Fruit fly (Drosophila melanogaster) whole organism, embryonic: ENCODE data around the gene CG5644.

Experiments used
- Bteb2 ChIP-seq: fragments of 200-800 bp; sonication (Bioruptor generic); optimal IDR thresholded peaks from 2 replicates; lab custom pipeline; 2016; ENCODE audit warnings: missing biosample characterization, missing genetic modification characterization
- CG11085 ChIP-seq: fragments of 200-800 bp; sonication (Bioruptor generic); IDR thresholded peaks from 2 replicates; pipeline ENCODE4 v1.3.6; 2022; ENCODE audit warnings: missing biosample characterization, missing genetic modification characterization
- CG11560 ChIP-seq: fragments of 200-800 bp; sonication (Bioruptor generic); IDR thresholded peaks from 3 replicates; pipeline ENCODE4 v1.3.6; 2022; ENCODE audit warnings: missing biosample characterization, missing genetic modification characterization
- CG12071 ChIP-seq: fragments of 200-800 bp; sonication (Bioruptor generic); optimal IDR thresholded peaks from 3 replicates; lab custom pipeline; 2018; ENCODE audit warnings: missing biosample characterization, mild to moderate bottlenecking, missing genetic modification characterization
- CG14014 ChIP-seq: fragments of 200-800 bp; sonication (Bioruptor generic); IDR thresholded peaks from 2 replicates; pipeline ENCODE4 v1.3.6; 2022; ENCODE audit warnings: missing biosample characterization, missing genetic modification characterization
- CG14050 ChIP-seq: fragments of 200-800 bp; sonication (Bioruptor generic); IDR thresholded peaks from 3 replicates; pipeline ENCODE4 v1.3.6; 2022; ENCODE audit warnings: missing biosample characterization, missing genetic modification characterization
- CG14965 ChIP-seq: fragments of 200-800 bp; sonication (Bioruptor generic); optimal IDR thresholded peaks from 2 replicates; lab custom pipeline; 2016; ENCODE audit warnings: missing biosample characterization, missing genetic modification characterization, borderline replicate concordance
- CG1603 ChIP-seq: fragments of 200-800 bp; sonication (Bioruptor generic); optimal IDR thresholded peaks from 2 replicates; lab custom pipeline; 2019; ENCODE audit warnings: missing biosample characterization, mild to moderate bottlenecking, missing genetic modification characterization, moderate library complexity
- CG17186 ChIP-seq: fragments of 200-800 bp; sonication (Bioruptor generic); optimal IDR thresholded peaks from 3 replicates; lab custom pipeline; 2017; ENCODE audit warnings: missing biosample characterization, missing genetic modification reagents, missing genetic modification characterization
- CG2202 ChIP-seq: fragments of 200-800 bp; sonication (Bioruptor generic); optimal IDR thresholded peaks from 2 replicates; lab custom pipeline; 2018; ENCODE audit warnings: missing biosample characterization, mild to moderate bottlenecking, missing genetic modification characterization
- CG2712 ChIP-seq: fragments of 200-800 bp; optimal IDR thresholded peaks from 3 replicates; lab custom pipeline; 2019; ENCODE audit warnings: missing biosample characterization, mild to moderate bottlenecking, missing genetic modification characterization, moderate library complexity
- CG30431 ChIP-seq: fragments of 200-800 bp; sonication (Bioruptor generic); optimal IDR thresholded peaks from 2 replicates; lab custom pipeline; 2017; ENCODE audit warnings: missing biosample characterization, missing genetic modification characterization
- CG3163 ChIP-seq: fragments of 200-800 bp; sonication (Bioruptor generic); optimal IDR thresholded peaks from 3 replicates; lab custom pipeline; 2016; ENCODE audit warnings: missing biosample characterization, missing genetic modification characterization
- CG3281 ChIP-seq: fragments of 200-800 bp; sonication (Bioruptor generic); optimal IDR thresholded peaks from 3 replicates; lab custom pipeline; 2017; ENCODE audit warnings: missing biosample characterization, mild to moderate bottlenecking, missing genetic modification characterization
- CG3847 ChIP-seq: fragments of 200-800 bp; sonication (Bioruptor generic); IDR thresholded peaks from 2 replicates; pipeline ENCODE4 v1.3.6; 2022; ENCODE audit warnings: missing biosample characterization, missing genetic modification characterization
- CG4617 ChIP-seq: fragments of 200-800 bp; sonication (Bioruptor generic); optimal IDR thresholded peaks from 3 replicates; lab custom pipeline; 2016; ENCODE audit warnings: missing biosample characterization, missing genetic modification characterization, borderline replicate concordance
- CG5180 ChIP-seq: fragments of 200-800 bp; sonication (Bioruptor generic); optimal IDR thresholded peaks from 3 replicates; lab custom pipeline; 2017; ENCODE audit warnings: missing biosample characterization, missing genetic modification characterization, mild to moderate bottlenecking, moderate library complexity, missing genetic modification reagents
- CG7928 ChIP-seq: fragments of 200-800 bp; sonication (Bioruptor generic); optimal IDR thresholded peaks from 2 replicates; lab custom pipeline; 2017; ENCODE audit warnings: missing biosample characterization, mild to moderate bottlenecking, missing genetic modification characterization
- CHES-1-like ChIP-seq: fragments of 200-800 bp; sonication (Bioruptor generic); optimal IDR thresholded peaks from 2 replicates; lab custom pipeline; 2016; ENCODE audit warnings: missing biosample characterization, missing genetic modification characterization
- Dek ChIP-seq: fragments of 200-800 bp; sonication (Bioruptor generic); optimal IDR thresholded peaks from 3 replicates; lab custom pipeline; 2019; ENCODE audit warnings: missing biosample characterization, mild to moderate bottlenecking, missing genetic modification characterization, moderate library complexity
- ERR ChIP-seq: fragments of 200-800 bp; sonication (Bioruptor generic); optimal IDR thresholded peaks from 2 replicates; lab custom pipeline; 2016; ENCODE audit warnings: missing biosample characterization, missing genetic modification characterization
- Eip74EF ChIP-seq, 2 experiments: fragments of 200-800 bp in 1 of 2; fragments of >200 bp in 1 of 2; sonication (Bioruptor generic) in 1 of 2; optimal IDR thresholded peaks; 2 replicates each; lab custom pipeline; 2017 to 2019; ENCODE audit warnings: missing biosample characterization in 2 of 2, missing genetic modification characterization in 2 of 2, mild to moderate bottlenecking in 1 of 2, moderate library complexity in 1 of 2
- Elba2 ChIP-seq: fragments of 200-800 bp; sonication (Bioruptor generic); optimal IDR thresholded peaks from 3 replicates; lab custom pipeline; 2016; ENCODE audit warnings: missing biosample characterization, missing genetic modification characterization
- Hand ChIP-seq: fragments of 200-800 bp; sonication (Bioruptor generic); optimal IDR thresholded peaks from 2 replicates; lab custom pipeline; 2017; ENCODE audit warnings: mild to moderate bottlenecking, missing biosample characterization, missing genetic modification reagents, missing genetic modification characterization
- Lpt ChIP-seq: fragments of >200 bp; optimal IDR thresholded peaks from 2 replicates; lab custom pipeline; 2018; ENCODE audit warnings: missing biosample characterization, missing genetic modification characterization
- NC2β ChIP-seq: fragments of 200-800 bp; sonication (Bioruptor generic); optimal IDR thresholded peaks from 2 replicates; lab custom pipeline; 2016; ENCODE audit warnings: missing biosample characterization, missing genetic modification characterization
- Nf-YB ChIP-seq: fragments of 200-800 bp; sonication (Bioruptor generic); optimal IDR thresholded peaks from 3 replicates; lab custom pipeline; 2019; ENCODE audit warnings: missing biosample characterization, mild to moderate bottlenecking, missing genetic modification characterization, moderate library complexity
- Nf-YC ChIP-seq: fragments of 200-800 bp; optimal IDR thresholded peaks from 3 replicates; lab custom pipeline; 2019; ENCODE audit warnings: missing biosample characterization, mild to moderate bottlenecking, missing genetic modification characterization, moderate library complexity
- Pdp1 ChIP-seq, 2 experiments: fragments of 200-800 bp; sonication (Bioruptor generic); optimal IDR thresholded peaks; 3 replicates each; lab custom pipeline; 2016; ENCODE audit warnings: missing biosample characterization in 2 of 2, missing genetic modification characterization in 2 of 2, mild to moderate bottlenecking in 1 of 2, moderate library complexity in 1 of 2
- Sox100B ChIP-seq: fragments of 200-800 bp; sonication (Bioruptor generic); optimal IDR thresholded peaks from 3 replicates; lab custom pipeline; 2018; ENCODE audit warnings: missing biosample characterization, mild to moderate bottlenecking, missing genetic modification characterization
- Trl ChIP-seq, 3 experiments: fragments of >200 bp in 2 of 3; fragments of 200-800 bp in 1 of 3; sonication (Bioruptor generic) in 1 of 3; optimal IDR thresholded peaks; 2 replicates in 1 of 3; 3 replicates in 2 of 3; lab custom pipeline; 2016 to 2017; ENCODE audit warnings: missing biosample characterization in 1 of 3, missing genetic modification characterization in 1 of 3
- az2 ChIP-seq: fragments of 200-800 bp; sonication (Bioruptor generic); optimal IDR thresholded peaks from 3 replicates; lab custom pipeline; 2016; ENCODE audit warnings: missing biosample characterization, missing genetic modification characterization
- bab2 ChIP-seq: fragments of 200-800 bp; sonication (Bioruptor generic); optimal IDR thresholded peaks from 2 replicates; lab custom pipeline; 2016; ENCODE audit warnings: missing biosample characterization, missing genetic modification characterization
- cad ChIP-seq: fragments of >200 bp; optimal IDR thresholded peaks from 2 replicates; lab custom pipeline; 2017; ENCODE audit warnings: missing biosample characterization, missing genetic modification characterization
- chinmo ChIP-seq: fragments of 200-800 bp; sonication (Bioruptor generic); IDR thresholded peaks from 4 replicates; pipeline ENCODE4 v1.3.6; 2022; ENCODE audit warnings: missing biosample characterization, missing genetic modification characterization; ENCODE audit not compliant: partially characterized antibody
- chn ChIP-seq: fragments of 200-800 bp; sonication (Bioruptor generic); optimal IDR thresholded peaks from 2 replicates; lab custom pipeline; 2016; ENCODE audit warnings: missing biosample characterization, missing genetic modification characterization
- corto ChIP-seq: fragments of 200-800 bp; sonication (Bioruptor generic); optimal IDR thresholded peaks from 2 replicates; lab custom pipeline; 2016; ENCODE audit warnings: missing biosample characterization, mild to moderate bottlenecking, missing genetic modification characterization, moderate library complexity
- en ChIP-seq: fragments of 200-800 bp; sonication (Bioruptor generic); optimal IDR thresholded peaks from 2 replicates; lab custom pipeline; 2016; ENCODE audit warnings: missing biosample characterization, missing genetic modification characterization
- ham ChIP-seq: fragments of 200-800 bp; sonication (Bioruptor generic); IDR thresholded peaks from 2 replicates; pipeline ENCODE4 v1.3.6; 2022; ENCODE audit warnings: missing biosample characterization, missing genetic modification characterization
- jigr1 ChIP-seq: fragments of 200-800 bp; sonication (Bioruptor generic); IDR thresholded peaks from 3 replicates; pipeline ENCODE4 v1.3.6; 2022; ENCODE audit warnings: missing biosample characterization, missing genetic modification characterization
- kah ChIP-seq: fragments of 200-800 bp; sonication (Bioruptor generic); optimal IDR thresholded peaks from 2 replicates; lab custom pipeline; 2018; ENCODE audit warnings: missing biosample characterization, mild to moderate bottlenecking, missing genetic modification characterization
- lmd ChIP-seq: fragments of 200-800 bp; sonication (Bioruptor generic); IDR thresholded peaks from 2 replicates; pipeline ENCODE4 v1.3.6; 2022; ENCODE audit warnings: missing biosample characterization, missing genetic modification characterization
- pan ChIP-seq, 4 experiments: fragments of >200 bp in 3 of 4; fragments of 200-800 bp in 1 of 4; sonication (Bioruptor generic) in 1 of 4; optimal IDR thresholded peaks in 3 of 4; IDR thresholded peaks in 1 of 4; 2 replicates each; pipeline versions ENCODE4 v1.3.6 to Lab custom; 2017 to 2022; ENCODE audit warnings: missing biosample characterization in 2 of 4, missing genetic modification characterization in 2 of 4, mixed read lengths in 1 of 4
- phol ChIP-seq: fragments of 200-800 bp; sonication (Bioruptor generic); optimal IDR thresholded peaks from 3 replicates; lab custom pipeline; 2018; ENCODE audit warnings: missing biosample characterization, mild to moderate bottlenecking, missing genetic modification characterization, moderate library complexity
- pnt ChIP-seq: fragments of 200-800 bp; sonication (Bioruptor generic); optimal IDR thresholded peaks from 3 replicates; lab custom pipeline; 2016; ENCODE audit warnings: missing biosample characterization, missing genetic modification characterization
- sd ChIP-seq: fragments of 200-800 bp; sonication (Bioruptor generic); optimal IDR thresholded peaks from 3 replicates; lab custom pipeline; 2018; ENCODE audit warnings: missing biosample characterization, mild to moderate bottlenecking, missing genetic modification characterization, moderate library complexity
- sisA ChIP-seq: fragments of 200-800 bp; sonication (Bioruptor generic); IDR thresholded peaks from 2 replicates; pipeline ENCODE4 v1.3.6; 2022; ENCODE audit warnings: missing biosample characterization, missing genetic modification characterization
- trh ChIP-seq: fragments of 200-800 bp; sonication (Bioruptor generic); optimal IDR thresholded peaks from 2 replicates; lab custom pipeline; 2016; ENCODE audit warnings: missing biosample characterization, missing genetic modification characterization
- unpg ChIP-seq: fragments of 200-800 bp; sonication (Bioruptor generic); optimal IDR thresholded peaks from 3 replicates; lab custom pipeline; 2018; ENCODE audit warnings: missing biosample characterization, mild to moderate bottlenecking, missing genetic modification characterization, moderate library complexity

CG5644 gene

DNA sequence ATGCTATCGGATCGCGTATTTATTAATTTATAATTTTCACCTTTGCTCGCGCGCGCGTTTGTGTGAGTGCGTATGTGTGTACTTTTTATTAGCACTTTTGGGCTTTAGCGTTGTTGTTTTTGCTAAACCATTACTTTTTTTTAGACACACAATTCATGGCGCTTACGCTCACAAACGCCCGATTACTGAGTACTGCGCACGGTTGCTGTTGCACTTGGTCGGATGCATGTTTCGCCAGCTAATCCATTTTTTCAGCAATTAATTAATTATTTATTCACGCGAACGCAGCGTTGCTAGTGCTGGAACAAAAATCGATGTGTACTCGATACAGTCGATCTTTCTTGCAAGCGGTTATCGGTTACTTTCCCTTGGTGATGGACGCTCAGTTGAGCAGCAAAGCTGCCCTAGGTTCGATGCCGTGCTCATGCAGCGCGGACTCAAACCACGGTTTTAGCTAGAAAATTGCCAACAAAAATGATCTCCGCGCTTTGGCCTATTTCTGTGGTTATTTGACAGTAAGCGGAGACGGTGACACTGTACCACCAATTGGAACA is 18.1 kb upstream of the CG5644 start, which contains the start of the genes smg and CG5087 (continued):
- TF ChIP-seq az2 (GFP tag; lab: Kevin White, UChicago) = peak; percentile 14
- TF ChIP-seq sisA (GFP tag; lab: Robert Waterston, UW) = 0 out of 2 replicates have a peak, but pooled peaks have one; percentile 23
- TF ChIP-seq CG30431 (GFP tag; lab: Kevin White, UChicago) = no peak
- no peak for TF ChIP-seq Sox100B (GFP tag; lab: Kevin White, UChicago)
- peak; percentile 66 for TF ChIP-seq NC2β (GFP tag; lab: Kevin White, UChicago)
- no peak for TF ChIP-seq pnt (GFP tag; lab: Kevin White, UChicago)
- TF ChIP-seq kah = no peak
- peak in 1 of 2 experiments; percentile 67 for TF ChIP-seq Pdp1 (GFP tag; optimal IDR thresholded peaks at IDR 0.05; lab: Kevin White, UChicago)
- TF ChIP-seq phol = peak; percentile 72
- peak; percentile 87 for TF ChIP-seq sd
- TF ChIP-seq Trl (optimal IDR thresholded peaks at IDR 0.05; lab: Kevin White, UChicago) = no peak
- peak; percentile 32 for TF ChIP-seq Trl (GFP tag; optimal IDR thresholded peaks at IDR 0.05; lab: Kevin White, UChicago)
- TF ChIP-seq CG14965 (GFP tag; lab: Kevin White, UChicago) = no peak
- no peak for TF ChIP-seq unpg (GFP tag; lab: Kevin White, UChicago)
- TF ChIP-seq CG4617 (GFP tag; lab: Kevin White, UChicago) = peak; percentile 98
- peak; percentile 55 for TF ChIP-seq CG3163
- peak; percentile 16 for TF ChIP-seq Bteb2 (GFP tag; lab: Kevin White, UChicago)
- TF ChIP-seq Dek (tag; lab: Kevin White, UChicago) = peak; percentile 59
- TF ChIP-seq CG11560 (tag; lab: Robert Waterston, UW) = peak; percentile 100
- peak; percentile 39 for TF ChIP-seq corto (GFP tag; lab: Kevin White, UChicago)
- TF ChIP-seq trh = no peak
- TF ChIP-seq Hand = no peak
- no peak for TF ChIP-seq Lpt
- TF ChIP-seq Nf-YC (tag; lab: Kevin White, UChicago) = peak; percentile 58
- no peak for TF ChIP-seq cad (GFP tag; lab: Kevin White, UChicago)
- no peak for TF ChIP-seq CG14014 (GFP tag; lab: Robert Waterston, UW)
- peak; percentile 94 for TF ChIP-seq CG1603
- TF ChIP-seq ham (GFP tag; lab: Robert Waterston, UW) = no peak
- 0 out of 2 replicates have a peak, but pooled peaks have one; percentile 22 for TF ChIP-seq CG11085 (GFP tag; lab: Robert Waterston, UW)
- peak in 1 of 2 experiments; percentile 50 for TF ChIP-seq Eip74EF (GFP tag; optimal IDR thresholded peaks at IDR 0.05; lab: Kevin White, UChicago)
- TF ChIP-seq ERR (GFP tag; lab: Kevin White, UChicago) = peak; percentile 51
- no peak for TF ChIP-seq CG5180
- TF ChIP-seq CG2712 (tag; lab: Kevin White, UChicago) = peak; percentile 64
- no peak for TF ChIP-seq jigr1 (GFP tag; lab: Robert Waterston, UW)
- no peak for TF ChIP-seq en (GFP tag; lab: Kevin White, UChicago)
- peak; percentile 36 for TF ChIP-seq chn (GFP tag; lab: Kevin White, UChicago)
- peak; percentile 86 for TF ChIP-seq CHES-1-like (GFP tag; lab: Kevin White, UChicago)
- TF ChIP-seq pan (optimal IDR thresholded peaks at IDR 0.05; lab: Kevin White, UChicago) = no peak
- peak in 1 of 2 experiments; percentile 33 for TF ChIP-seq pan (GFP tag; optimal IDR thresholded peaks at IDR 0.05 in 1 of 2, IDR thresholded peaks at IDR 0.05 in 1 of 2)
- TF ChIP-seq CG12071 (GFP tag; lab: Kevin White, UChicago) = no peak
- TF ChIP-seq CG7928 (GFP tag; lab: Kevin White, UChicago) = peak; percentile 42
- peak; percentile 2 for TF ChIP-seq Nf-YB (GFP tag; lab: Kevin White, UChicago)
- TF ChIP-seq CG3281 (GFP tag; lab: Kevin White, UChicago) = peak; percentile 3
- no peak for TF ChIP-seq CG2202 (tag; lab: Kevin White, UChicago)
- peak; percentile 19; the same call in 1 of the 2 replicates for TF ChIP-seq lmd (GFP tag; lab: Robert Waterston, UW)
- TF ChIP-seq CG3847 (GFP tag; lab: Robert Waterston, UW) = peak; percentile 70
- peak; percentile 84 for TF ChIP-seq CG17186 (GFP tag; lab: Kevin White, UChicago)
- TF ChIP-seq chinmo (GFP tag; lab: Robert Waterston, UW) = peak; percentile 86; the same call in 3 of the 4 replicates
- peak; percentile 14 for TF ChIP-seq bab2 (GFP tag; lab: Kevin White, UChicago)
- TF ChIP-seq CG14050 (GFP tag; lab: Robert Waterston, UW) = no peak
- peak; percentile 100 for TF ChIP-seq Elba2 (GFP tag; lab: Kevin White, UChicago)
